In the genomic region with DNA sequence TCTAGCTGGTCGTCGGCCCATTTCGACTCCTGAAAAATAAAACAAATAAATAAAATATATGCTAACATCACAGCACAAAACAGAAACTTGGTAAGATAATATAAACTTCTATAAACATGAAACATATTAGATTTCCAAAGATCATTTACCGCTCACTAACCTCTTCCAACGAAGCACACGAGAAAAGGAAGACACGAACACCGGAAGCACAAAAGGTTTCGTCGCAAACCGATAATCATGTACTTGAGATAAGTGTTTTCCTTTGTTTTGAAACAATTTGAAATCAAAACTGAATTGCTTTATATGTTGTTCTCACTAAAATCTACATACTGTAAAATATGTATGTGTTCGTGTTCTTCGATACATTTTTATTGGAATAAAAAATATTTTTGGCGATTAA, we compare ENCODE assay signal across 4 fruit fly cellular contexts.
TF ChIP-seq lines count a peak whose summit lies in the region.

A gene (minus strand): TSS at position 195 of the 400 bp plus-strand sequence.

TF ChIP-seq in whole organism, adult, 20 proteins besides CTCF, POLR2A, EP300 and RAD21 (continued from another document):
- no peak for TF ChIP-seq CG7045 (GFP tag; optimal IDR thresholded peaks at IDR 0.05; lab: Kevin White, UChicago)
- peak; percentile 59 for TF ChIP-seq toe (GFP tag; optimal IDR thresholded peaks at IDR 0.05; lab: Kevin White, UChicago)
- TF ChIP-seq CG14711 (tag; optimal IDR thresholded peaks at IDR 0.05; lab: Kevin White, UChicago): peak; percentile 50
TF ChIP-seq in whole organism, adult: peak in this region for 13.

TF ChIP-seq in whole organism, embryonic, 481 proteins besides CTCF, POLR2A, EP300 and RAD21 (continued from another document and continues in another):
- TF ChIP-seq sens (GFP tag; lab: Kevin White, UChicago) (peak; percentile 72), HLH4C (GFP tag; IDR thresholded peaks at IDR 0.05; lab: Robert Waterston, UW; ENCODE audit: partially characterized antibody) (no peak), NfI (GFP tag; optimal IDR thresholded peaks at IDR 0.05; lab: Kevin White, UChicago) (peak; percentile 75), Mad (GFP tag; optimal IDR thresholded peaks at IDR 0.05; lab: Kevin White, UChicago) (peak; percentile 15), MTF-1 (GFP tag; optimal IDR thresholded peaks at IDR 0.05; lab: Kevin White, UChicago; ENCODE audit: borderline replicate concordance) (no peak), CG16863 (GFP tag; optimal IDR thresholded peaks at IDR 0.05; lab: Kevin White, UChicago) (peak; percentile 16), CG18262 (tag; optimal IDR thresholded peaks at IDR 0.05; lab: Kevin White, UChicago) (peak; percentile 43), NC2β (GFP tag; optimal IDR thresholded peaks at IDR 0.05; lab: Kevin White, UChicago) (peak; percentile 77), Fer3 (tag; optimal IDR thresholded peaks at IDR 0.05; lab: Kevin White, UChicago) (peak; percentile 61), CG7271 (tag; optimal IDR thresholded peaks at IDR 0.05; lab: Kevin White, UChicago) (peak; percentile 48), disco-r (GFP tag; optimal IDR thresholded peaks at IDR 0.05; lab: Kevin White, UChicago) (peak; percentile 16), HmgZ (tag; optimal IDR thresholded peaks at IDR 0.05; lab: Kevin White, UChicago) (peak; percentile 61), CG12299 (tag; optimal IDR thresholded peaks at IDR 0.05; lab: Kevin White, UChicago) (peak; percentile 39), CG17385 (GFP tag; optimal IDR thresholded peaks at IDR 0.05; lab: Kevin White, UChicago) (peak; percentile 61), CG17912 (GFP tag; optimal IDR thresholded peaks at IDR 0.05; lab: Kevin White, UChicago) (peak; percentile 11), CG8944 (GFP tag; optimal IDR thresholded peaks at IDR 0.05; lab: Kevin White, UChicago) (peak; percentile 19), zen (tag; optimal IDR thresholded peaks at IDR 0.05; lab: Kevin White, UChicago) (peak; percentile 65), scrt (GFP tag; optimal IDR thresholded peaks at IDR 0.05; lab: Kevin White, UChicago) (peak; percentile 21), her (GFP tag; optimal IDR thresholded peaks at IDR 0.05; lab: Kevin White, UChicago) (no peak), Atf3 (GFP tag; optimal IDR thresholded peaks at IDR 0.05; lab: Kevin White, UChicago) (no peak), CG17568 (GFP tag; optimal IDR thresholded peaks at IDR 0.05; lab: Kevin White, UChicago) (peak; percentile 45), Bteb2 (GFP tag; optimal IDR thresholded peaks at IDR 0.05; lab: Kevin White, UChicago) (peak; percentile 37), BtbVII (GFP tag; optimal IDR thresholded peaks at IDR 0.05; lab: Kevin White, UChicago) (no peak), kah (GFP tag; optimal IDR thresholded peaks at IDR 0.05; lab: Kevin White, UChicago) (peak; percentile 15), CG10654 (GFP tag; optimal IDR thresholded peaks at IDR 0.05; lab: Kevin White, UChicago) (peak; percentile 38), fd102C (GFP tag; optimal IDR thresholded peaks at IDR 0.05; lab: Kevin White, UChicago) (peak; percentile 6), Camta (GFP tag; optimal IDR thresholded peaks at IDR 0.05; lab: Kevin White, UChicago) (peak; percentile 36), CoRest (tag; optimal IDR thresholded peaks at IDR 0.05; lab: Kevin White, UChicago) (peak; percentile 35), exex (tag; optimal IDR thresholded peaks at IDR 0.05; lab: Kevin White, UChicago) (no peak), CG15514 (GFP tag; optimal IDR thresholded peaks at IDR 0.05; lab: Kevin White, UChicago) (peak; percentile 61), Optix (GFP tag; IDR thresholded peaks at IDR 0.05; lab: Robert Waterston, UW) (no peak), Dad (GFP tag; optimal IDR thresholded peaks at IDR 0.05; lab: Kevin White, UChicago) (no peak), ham (GFP tag; IDR thresholded peaks at IDR 0.05; lab: Robert Waterston, UW) (no peak), kni (GFP tag; optimal IDR thresholded peaks at IDR 0.05; lab: Kevin White, UChicago) (no peak), row (GFP tag; IDR thresholded peaks at IDR 0.05; lab: Robert Waterston, UW) (peak; percentile 81), nom (GFP tag; optimal IDR thresholded peaks at IDR 0.05; lab: Kevin White, UChicago) (peak; percentile 66), Atf-2 (GFP tag; optimal IDR thresholded peaks at IDR 0.05; lab: Kevin White, UChicago) (no peak), CG8388 (GFP tag; optimal IDR thresholded peaks at IDR 0.05; lab: Kevin White, UChicago) (peak; percentile 56), Sin3A (optimal IDR thresholded peaks at IDR 0.05; lab: Kevin White, UChicago) (no peak), nmo (GFP tag; optimal IDR thresholded peaks at IDR 0.05; lab: Kevin White, UChicago) (peak; percentile 76), pzg (GFP tag; optimal IDR thresholded peaks at IDR 0.05; lab: Kevin White, UChicago) (peak; percentile 67)

TF ChIP-seq in whole organism, prepupa, 60 proteins besides CTCF, POLR2A, EP300 and RAD21 (continued from another document):
- TF ChIP-seq acj6 (GFP tag; optimal IDR thresholded peaks at IDR 0.05; lab: Kevin White, UChicago) (no peak), CG11902 (GFP tag; optimal IDR thresholded peaks at IDR 0.05; lab: Kevin White, UChicago) (no peak), CG31627 (GFP tag; optimal IDR thresholded peaks at IDR 0.05; lab: Kevin White, UChicago) (peak; percentile 53), Gug (GFP tag; IDR thresholded peaks at IDR 0.05; lab: Robert Waterston, UW) (no peak), Hr38 (GFP tag; optimal IDR thresholded peaks at IDR 0.05; lab: Kevin White, UChicago) (no peak), esn (GFP tag; optimal IDR thresholded peaks at IDR 0.05; lab: Kevin White, UChicago) (peak; percentile 54), fkh (GFP tag; optimal IDR thresholded peaks at IDR 0.05; lab: Kevin White, UChicago) (no peak), dsx (GFP tag; optimal IDR thresholded peaks at IDR 0.05; lab: Kevin White, UChicago; ENCODE audit: poor library complexity, severe bottlenecking) (peak; percentile 31), CG3919 (GFP tag; optimal IDR thresholded peaks at IDR 0.05; lab: Kevin White, UChicago) (peak; percentile 50), Lpt (GFP tag; optimal IDR thresholded peaks at IDR 0.05; lab: Kevin White, UChicago) (no peak), Eip78C (GFP tag; lab: Kevin White, UChicago) (peak; percentile 75), CG8319 (GFP tag; optimal IDR thresholded peaks at IDR 0.05; lab: Kevin White, UChicago) (no peak), pdm3 (GFP tag; optimal IDR thresholded peaks at IDR 0.05; lab: Kevin White, UChicago) (peak; percentile 11), topi (GFP tag; optimal IDR thresholded peaks at IDR 0.05; lab: Kevin White, UChicago) (peak; percentile 54), CG7368 (GFP tag; optimal IDR thresholded peaks at IDR 0.05; lab: Kevin White, UChicago) (peak; percentile 7), cyc (GFP tag; optimal IDR thresholded peaks at IDR 0.05; lab: Kevin White, UChicago) (peak; percentile 52), salr (GFP tag; optimal IDR thresholded peaks at IDR 0.05; lab: Kevin White, UChicago) (no peak), CG6792 (GFP tag; optimal IDR thresholded peaks at IDR 0.05; lab: Kevin White, UChicago) (no peak), CG8119 (GFP tag; IDR thresholded peaks at IDR 0.05; lab: Robert Waterston, UW) (no peak), CG11762 (GFP tag; optimal IDR thresholded peaks at IDR 0.05; lab: Kevin White, UChicago; ENCODE audit: insufficient read depth) (no peak), CG11294 (GFP tag; IDR thresholded peaks at IDR 0.05; lab: Robert Waterston, UW) (no peak), Ets96B (tag; optimal IDR thresholded peaks at IDR 0.05; lab: Kevin White, UChicago) (no peak), OdsH (GFP tag; optimal IDR thresholded peaks at IDR 0.05; lab: Kevin White, UChicago) (peak; percentile 32), lz (GFP tag; optimal IDR thresholded peaks at IDR 0.05; lab: Kevin White, UChicago) (peak; percentile 22), spab (GFP tag; optimal IDR thresholded peaks at IDR 0.05; lab: Kevin White, UChicago) (no peak), ss (GFP tag; optimal IDR thresholded peaks at IDR 0.05; lab: Kevin White, UChicago) (peak; percentile 3 to 61), Ets21C (GFP tag; optimal IDR thresholded peaks at IDR 0.05; lab: Kevin White, UChicago) (peak; percentile 13), CG34406 (GFP tag; optimal IDR thresholded peaks at IDR 0.05; lab: Kevin White, UChicago) (peak; percentile 34), Eip93F (GFP tag; optimal IDR thresholded peaks at IDR 0.05; lab: Kevin White, UChicago) (no peak), CG8632 (GFP tag; optimal IDR thresholded peaks at IDR 0.05; lab: Kevin White, UChicago) (no peak), vri (GFP tag; optimal IDR thresholded peaks at IDR 0.05; lab: Kevin White, UChicago) (peak; percentile 1), CG1621 (tag; optimal IDR thresholded peaks at IDR 0.05; lab: Kevin White, UChicago) (peak; percentile 57), Sox15 (GFP tag; optimal IDR thresholded peaks at IDR 0.05; lab: Kevin White, UChicago) (no peak), CG6808 (GFP tag; optimal IDR thresholded peaks at IDR 0.05; lab: Kevin White, UChicago) (peak; percentile 17), Blimp-1 (GFP tag; optimal IDR thresholded peaks at IDR 0.05; lab: Kevin White, UChicago) (peak; percentile 14), Smox (GFP tag; optimal IDR thresholded peaks at IDR 0.05; lab: Kevin White, UChicago) (peak; percentile 18), CG3032 (tag; optimal IDR thresholded peaks at IDR 0.05; lab: Kevin White, UChicago) (peak; percentile 36), dac (GFP tag; optimal IDR thresholded peaks at IDR 0.05; lab: Kevin White, UChicago) (no peak), Hr39 (GFP tag; optimal IDR thresholded peaks at IDR 0.05; lab: Kevin White, UChicago) (peak; percentile 45), eg (GFP tag; IDR thresholded peaks at IDR 0.05; lab: Robert Waterston, UW) (no peak), CG6854 (GFP tag; optimal IDR thresholded peaks at IDR 0.05; lab: Kevin White, UChicago) (peak; percentile 42)

TF ChIP-seq in whole organism, wandering third instar larva, 38 proteins besides CTCF, POLR2A, EP300 and RAD21 (continued from another document):
- TF ChIP-seq psq (GFP tag; optimal IDR thresholded peaks at IDR 0.05; lab: Kevin White, UChicago): peak; percentile 53
- no peak for TF ChIP-seq Myc (optimal IDR thresholded peaks at IDR 0.05; lab: Kevin White, UChicago)
- TF ChIP-seq rgr (GFP tag; optimal IDR thresholded peaks at IDR 0.05; lab: Kevin White, UChicago): peak; percentile 67
- TF ChIP-seq Vsx2 (GFP tag; optimal IDR thresholded peaks at IDR 0.05; lab: Kevin White, UChicago; ENCODE audit: partially characterized antibody): no peak
- TF ChIP-seq Dif (GFP tag; optimal IDR thresholded peaks at IDR 0.05; lab: Kevin White, UChicago; ENCODE audit: partially characterized antibody): peak; percentile 24
